Worm (Caenorhabditis elegans) whole organism, L3 larva: ENCODE data around the gene msp-53.

Experiments
- eor-1 ChIP-seq, 2 experiments: fragments of 150-350 bp; optimal IDR thresholded peaks; 2 replicates each; lab custom pipeline; 2014 to 2018; ENCODE audit warnings: missing biosample characterization in 2 of 2, missing genetic modification characterization in 2 of 2
- nhr-11 ChIP-seq: fragments of 150-350 bp; optimal IDR thresholded peaks from 2 replicates; lab custom pipeline; 2014; ENCODE audit warnings: missing biosample characterization, missing genetic modification characterization
- nhr-12 ChIP-seq: fragments of 150-350 bp; optimal IDR thresholded peaks from 2 replicates; lab custom pipeline; 2014; ENCODE audit warnings: missing biosample characterization, missing genetic modification characterization
- nhr-23 ChIP-seq: fragments of 150-350 bp; optimal IDR thresholded peaks from 2 replicates; lab custom pipeline; 2014; ENCODE audit warnings: missing biosample characterization, missing genetic modification reagents, missing genetic modification characterization
- unc-39 ChIP-seq: sonication (generic microtip); optimal IDR thresholded peaks from 4 replicates; lab custom pipeline; 2017; ENCODE audit warnings: missing biosample characterization, missing genetic modification characterization
- unc-62 ChIP-seq: fragments of 150-350 bp; sonication (generic microtip); optimal IDR thresholded peaks from 4 replicates; lab custom pipeline; 2014; ENCODE audit warnings: missing biosample characterization, missing genetic modification reagents, missing genetic modification characterization

DNA sequence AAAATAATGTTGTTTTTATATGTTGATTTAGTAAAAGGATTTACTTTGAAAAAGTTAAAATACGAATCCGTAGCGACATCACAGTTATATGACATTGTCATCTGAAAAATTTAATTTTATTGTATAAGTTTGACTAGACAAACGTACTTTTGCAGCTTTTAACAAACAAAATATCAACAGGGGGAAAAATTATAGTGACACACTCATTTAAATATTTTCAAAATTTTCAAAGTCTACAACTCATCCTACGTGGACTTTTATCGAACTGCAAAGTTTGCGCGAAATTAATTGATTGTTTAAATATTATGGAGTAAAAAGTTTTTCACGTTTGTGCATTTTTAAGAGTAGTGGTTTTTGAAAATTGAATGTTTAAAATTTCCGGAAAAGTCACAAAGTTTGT is 39.2 kb downstream of the msp-53 start, which contains the start of gene C09B9.85:
- no peak for TF ChIP-seq nhr-11 (tag; lab: Kevin White, UChicago)
- TF ChIP-seq nhr-23 (tag; lab: Kevin White, UChicago): no peak
- no peak for TF ChIP-seq eor-1 (tag; optimal IDR thresholded peaks at IDR 0.05; lab: Kevin White, UChicago)
- TF ChIP-seq unc-39 (tag; lab: Kevin White, UChicago): no peak
- no peak for TF ChIP-seq unc-62 (GFP tag; lab: Kevin White, UChicago)
- TF ChIP-seq nhr-12 (tag; lab: Kevin White, UChicago): no peak
